Worm (Caenorhabditis elegans) whole organism, L4 larva: ENCODE results near the gene Y71H2B.5.

Experiments
- D1046.2 ChIP-seq: fragments of 200-800 bp; sonication (Bioruptor generic); IDR thresholded peaks from 2 replicates; pipeline ENCODE4 v1.3.6; 2022; ENCODE audit warnings: missing genetic modification characterization, missing compliant biosample characterization
- F10B5.3 ChIP-seq: sonication (generic microtip); optimal IDR thresholded peaks from 2 replicates; lab custom pipeline; 2016; ENCODE audit warnings: mild to moderate bottlenecking, missing genetic modification characterization, missing compliant biosample characterization
- F26F4.8 ChIP-seq: fragments of 200-800 bp; sonication (Bioruptor generic); conservative IDR thresholded peaks from 2 replicates; pipeline ENCODE4 v1.3.6; 2022; ENCODE audit warnings: missing genetic modification characterization, missing compliant biosample characterization
- F37D6.2 ChIP-seq: sonication (generic microtip); optimal IDR thresholded peaks from 2 replicates; lab custom pipeline; 2016; ENCODE audit warnings: mild to moderate bottlenecking, missing genetic modification characterization, missing compliant biosample characterization
- F44E2.7 ChIP-seq: fragments of 200-800 bp; sonication (Bioruptor generic); IDR thresholded peaks from 2 replicates; pipeline ENCODE4 v2.1.2; 2022; ENCODE audit warnings: missing genetic modification characterization, missing compliant biosample characterization
- F49E8.2 ChIP-seq: sonication (generic microtip); optimal IDR thresholded peaks from 2 replicates; lab custom pipeline; 2016; ENCODE audit warnings: missing compliant biosample characterization, mild to moderate bottlenecking, missing genetic modification characterization, borderline replicate concordance
- Y5F2A.4 ChIP-seq: fragments of 200-800 bp; sonication (Bioruptor generic); optimal IDR thresholded peaks from 2 replicates; lab custom pipeline; 2018; ENCODE audit warnings: mild to moderate bottlenecking, missing genetic modification characterization, missing compliant biosample characterization
- ZK546.5 ChIP-seq, 2 experiments: sonication (generic microtip); optimal IDR thresholded peaks; 2 replicates each; lab custom pipeline; 2017; ENCODE audit warnings: missing biosample characterization in 2 of 2, missing genetic modification characterization in 2 of 2
- aha-1 ChIP-seq: fragments of 150-350 bp; peaks from one replicate; lab custom pipeline; 2014; ENCODE audit warnings: missing biosample characterization, missing genetic modification characterization
- ama-1 ChIP-seq: fragments of 150-350 bp; optimal IDR thresholded peaks from 2 replicates; lab custom pipeline; 2014; ENCODE audit warnings: inconsistent platforms, mixed read lengths
- arid-1 ChIP-seq: fragments of 200-800 bp; sonication (Bioruptor generic); conservative IDR thresholded peaks from 2 replicates; pipeline ENCODE4 v1.3.6; 2022; ENCODE audit warnings: missing genetic modification reagents, missing genetic modification characterization, missing compliant biosample characterization
- attf-4 ChIP-seq: sonication (generic microtip); optimal IDR thresholded peaks from 3 replicates; lab custom pipeline; 2017; ENCODE audit warnings: missing biosample characterization, missing genetic modification characterization
- ceh-20 ChIP-seq: fragments of 200-800 bp; sonication (Bioruptor generic); IDR thresholded peaks from 2 replicates; pipeline ENCODE4 v1.3.6; 2022; ENCODE audit warnings: missing genetic modification reagents, missing genetic modification characterization, missing compliant biosample characterization
- ceh-28 ChIP-seq: fragments of 150-350 bp; optimal IDR thresholded peaks from 2 replicates; lab custom pipeline; 2014; ENCODE audit warnings: missing biosample characterization, missing genetic modification reagents, missing genetic modification characterization
- ceh-32 ChIP-seq: sonication (generic microtip); optimal IDR thresholded peaks from 2 replicates; lab custom pipeline; 2016; ENCODE audit warnings: mild to moderate bottlenecking, missing genetic modification characterization, missing compliant biosample characterization; ENCODE audit not compliant: poor library complexity
- ceh-82 ChIP-seq: sonication (generic microtip); optimal IDR thresholded peaks from 2 replicates; lab custom pipeline; 2017; ENCODE audit warnings: missing biosample characterization, missing genetic modification characterization
- cey-2 ChIP-seq: sonication (generic microtip); optimal IDR thresholded peaks from 3 replicates; lab custom pipeline; 2017; ENCODE audit warnings: missing genetic modification characterization, mild to moderate bottlenecking, missing compliant biosample characterization, antibody characterized with exemption, borderline replicate concordance; ENCODE audit not compliant: insufficient read depth
- daf-12 ChIP-seq: fragments of 150-350 bp; optimal IDR thresholded peaks from 2 replicates; lab custom pipeline; 2014; ENCODE audit warnings: missing biosample characterization, missing genetic modification reagents, missing genetic modification characterization
- dmd-9 ChIP-seq: fragments of 200-800 bp; sonication (Bioruptor generic); IDR thresholded peaks from 2 replicates; pipeline ENCODE4 v1.3.6; 2022; ENCODE audit warnings: missing genetic modification reagents, missing genetic modification characterization, missing compliant biosample characterization
- dve-1 ChIP-seq: sonication (generic microtip); optimal IDR thresholded peaks from 2 replicates; lab custom pipeline; 2017; ENCODE audit warnings: antibody characterized with exemption, mild to moderate bottlenecking, missing genetic modification characterization, missing compliant biosample characterization; ENCODE audit not compliant: insufficient read depth
- egl-43 ChIP-seq: fragments of 200-800 bp; sonication (Bioruptor generic); IDR thresholded peaks from 2 replicates; pipeline ENCODE4 v1.3.6; 2022; ENCODE audit warnings: missing genetic modification reagents, missing genetic modification characterization, missing compliant biosample characterization
- hlh-11 ChIP-seq: fragments of 200-800 bp; sonication (Bioruptor generic); optimal IDR thresholded peaks from 2 replicates; lab custom pipeline; 2018; ENCODE audit warnings: mild to moderate bottlenecking, missing genetic modification characterization, missing compliant biosample characterization
- hmg-1.1 ChIP-seq: fragments of 200-800 bp; sonication (Bioruptor generic); IDR thresholded peaks from 2 replicates; pipeline ENCODE4 v1.3.6; 2022; ENCODE audit warnings: missing genetic modification reagents, missing genetic modification characterization, missing compliant biosample characterization
- lin-13 ChIP-seq: fragments of 150-350 bp; optimal IDR thresholded peaks from 2 replicates; lab custom pipeline; 2014; ENCODE audit warnings: missing biosample characterization, missing genetic modification reagents, missing genetic modification characterization
- lin-15B ChIP-seq: fragments of 150-350 bp; sonication (generic microtip); optimal IDR thresholded peaks from 3 replicates; lab custom pipeline; 2014; ENCODE audit warnings: missing biosample characterization, missing genetic modification characterization
- lir-3 ChIP-seq: sonication (generic microtip); optimal IDR thresholded peaks from 2 replicates; lab custom pipeline; 2016; ENCODE audit warnings: mild to moderate bottlenecking, missing genetic modification characterization, missing compliant biosample characterization
- madf-5 ChIP-seq, 2 experiments: fragments of 200-800 bp; sonication (Bioruptor generic); IDR thresholded peaks; 2 replicates each; pipeline ENCODE4 v1.3.6; 2022; ENCODE audit warnings: missing compliant biosample characterization in 2 of 2, missing genetic modification characterization in 2 of 2
- madf-9 ChIP-seq: fragments of 200-800 bp; sonication (Bioruptor generic); conservative IDR thresholded peaks from 2 replicates; pipeline ENCODE4 v1.3.6; 2022; ENCODE audit warnings: missing genetic modification reagents, missing genetic modification characterization, missing compliant biosample characterization
- mdl-1 ChIP-seq, 2 experiments: fragments of 150-350 bp in 1 of 2; sonication (generic microtip) in 1 of 2; optimal IDR thresholded peaks; 2 replicates each; lab custom pipeline; 2014 to 2017; ENCODE audit warnings: missing biosample characterization in 2 of 2, missing genetic modification characterization in 2 of 2
- mdt-29 ChIP-seq: fragments of 200-800 bp; sonication (Bioruptor generic); IDR thresholded peaks from 2 replicates; pipeline ENCODE4 v1.3.6; 2022; ENCODE audit warnings: missing genetic modification reagents, missing genetic modification characterization, missing compliant biosample characterization
- nhr-10 ChIP-seq: fragments of 150-350 bp; optimal IDR thresholded peaks from 2 replicates; lab custom pipeline; 2014; ENCODE audit warnings: missing biosample characterization, missing genetic modification characterization
- nhr-102 ChIP-seq: sonication (generic microtip); optimal IDR thresholded peaks from 2 replicates; lab custom pipeline; 2016; ENCODE audit warnings: mild to moderate bottlenecking, missing genetic modification characterization, moderate library complexity, missing compliant biosample characterization
- nhr-11 ChIP-seq: fragments of 150-350 bp; optimal IDR thresholded peaks from 2 replicates; lab custom pipeline; 2014; ENCODE audit warnings: missing biosample characterization, missing genetic modification characterization
- nhr-237 ChIP-seq: sonication (generic microtip); optimal IDR thresholded peaks from 2 replicates; lab custom pipeline; 2017; ENCODE audit warnings: missing biosample characterization, missing genetic modification characterization
- nhr-25 ChIP-seq: sonication (generic microtip); optimal IDR thresholded peaks from 2 replicates; lab custom pipeline; 2017; ENCODE audit warnings: missing genetic modification characterization, mild to moderate bottlenecking, missing compliant biosample characterization, antibody characterized with exemption, moderate library complexity, borderline replicate concordance; ENCODE audit not compliant: insufficient read depth
- nhr-41 ChIP-seq: fragments of 200-800 bp; sonication (Bioruptor generic); IDR thresholded peaks from 2 replicates; pipeline ENCODE4 v1.3.6; 2022; ENCODE audit warnings: missing genetic modification reagents, missing genetic modification characterization, missing compliant biosample characterization
- nhr-42 ChIP-seq: fragments of 200-800 bp; sonication (Bioruptor generic); IDR thresholded peaks from 2 replicates; pipeline ENCODE4 v1.3.6; 2022; ENCODE audit warnings: missing genetic modification characterization, missing compliant biosample characterization
- nhr-6 ChIP-seq: fragments of 150-350 bp; optimal IDR thresholded peaks from 2 replicates; lab custom pipeline; 2014; ENCODE audit warnings: missing biosample characterization, missing genetic modification characterization
- nhr-77 ChIP-seq: fragments of 150-350 bp; optimal IDR thresholded peaks from 2 replicates; lab custom pipeline; 2014; ENCODE audit warnings: missing biosample characterization, missing genetic modification characterization
- php-3 ChIP-seq: fragments of 200-800 bp; sonication (Bioruptor generic); IDR thresholded peaks from 2 replicates; pipeline ENCODE4 v1.3.6; 2022; ENCODE audit warnings: missing genetic modification reagents, missing genetic modification characterization, missing compliant biosample characterization
- pqm-1 ChIP-seq: sonication (generic microtip); optimal IDR thresholded peaks from 2 replicates; lab custom pipeline; 2017; ENCODE audit warnings: missing biosample characterization, missing genetic modification characterization
- saeg-2 ChIP-seq: fragments of 200-800 bp; sonication (Bioruptor generic); IDR thresholded peaks from 2 replicates; pipeline ENCODE4 v1.3.6; 2022; ENCODE audit warnings: missing genetic modification reagents, missing genetic modification characterization, missing compliant biosample characterization
- snpc-1.2 ChIP-seq: fragments of 200-800 bp; sonication (Bioruptor generic); IDR thresholded peaks from 2 replicates; pipeline ENCODE4 v1.3.6; 2022; ENCODE audit warnings: missing genetic modification reagents, missing genetic modification characterization, missing compliant biosample characterization
- spr-1 ChIP-seq: sonication (generic microtip); optimal IDR thresholded peaks from 2 replicates; lab custom pipeline; 2016; ENCODE audit warnings: mild to moderate bottlenecking, missing genetic modification characterization, missing compliant biosample characterization
- tag-97 ChIP-seq: fragments of 200-800 bp; sonication (Bioruptor generic); IDR thresholded peaks from 2 replicates; pipeline ENCODE4 v1.3.6; 2022; ENCODE audit warnings: missing genetic modification characterization, missing compliant biosample characterization
- tra-1 ChIP-seq: fragments of 200-800 bp; sonication (Bioruptor generic); IDR thresholded peaks from 2 replicates; pipeline ENCODE4 v1.3.6; 2022; ENCODE audit warnings: missing genetic modification reagents, missing genetic modification characterization, missing compliant biosample characterization
- unc-130 ChIP-seq: sonication (generic microtip); optimal IDR thresholded peaks from 2 replicates; lab custom pipeline; 2016; ENCODE audit warnings: missing genetic modification reagents, missing genetic modification characterization, missing compliant biosample characterization
- vab-7 ChIP-seq: fragments of 200-800 bp; sonication (Bioruptor generic); IDR thresholded peaks from 2 replicates; pipeline ENCODE4 v1.3.6; 2022; ENCODE audit warnings: missing genetic modification reagents, missing genetic modification characterization, missing compliant biosample characterization
- zag-1 ChIP-seq: fragments of 150-350 bp; optimal IDR thresholded peaks from 2 replicates; lab custom pipeline; 2014; ENCODE audit warnings: missing biosample characterization, missing genetic modification characterization
- zip-11 ChIP-seq: fragments of 200-800 bp; sonication (Bioruptor generic); IDR thresholded peaks from 2 replicates; pipeline ENCODE4 v1.3.6; 2022; ENCODE audit warnings: missing genetic modification characterization, missing compliant biosample characterization
- ztf-11 ChIP-seq: fragments of 150-350 bp; optimal IDR thresholded peaks from 2 replicates; lab custom pipeline; 2014; ENCODE audit warnings: missing biosample characterization, missing genetic modification characterization
- ztf-7 ChIP-seq: fragments of 150-350 bp; optimal IDR thresholded peaks from 2 replicates; lab custom pipeline; 2014; ENCODE audit warnings: missing biosample characterization, missing genetic modification characterization

Y71H2B.5 gene

DNA sequence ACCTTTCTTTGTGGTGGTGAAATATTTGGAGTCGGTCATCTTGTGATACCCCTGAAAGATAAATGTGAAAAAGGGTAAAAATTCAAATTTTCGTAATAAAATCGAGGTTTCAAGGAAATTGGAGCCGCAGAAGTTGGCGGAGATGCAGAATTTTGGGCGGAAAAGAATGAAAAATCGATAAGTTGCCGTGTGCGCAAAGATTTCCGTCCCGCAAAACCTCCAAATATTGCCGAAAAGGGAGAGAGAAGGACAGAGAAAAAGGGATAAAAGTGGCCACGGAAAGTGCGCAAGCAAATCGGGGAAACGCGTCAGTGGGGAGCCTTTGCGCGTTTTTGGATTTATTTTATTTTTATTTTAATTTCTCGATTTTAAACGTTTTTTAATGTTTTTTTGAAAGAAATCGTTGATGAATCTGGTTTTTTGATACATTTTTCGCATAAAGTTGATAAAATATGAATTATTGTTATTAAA, 10.8 kb upstream of the Y71H2B.5 start, which contains the start of gene apb-1 (continued):
- no peak for TF ChIP-seq zip-11
- TF ChIP-seq ceh-20 (GFP tag; lab: Robert Waterston, UW) = peak; percentile 71; the same call in 1 of the 2 replicates
- peak; percentile 33 for TF ChIP-seq F49E8.2 (tag; lab: Kevin White, UChicago)
- 0 out of 2 replicates have a peak, but pooled peaks have one; percentile 66 for TF ChIP-seq D1046.2 (GFP tag; lab: Robert Waterston, UW)
- no peak for TF ChIP-seq madf-5 (GFP tag; IDR thresholded peaks at IDR 0.05; lab: Robert Waterston, UW)
- TF ChIP-seq dve-1 = peak; percentile 94
- TF ChIP-seq tra-1 (GFP tag; lab: Robert Waterston, UW) = no peak; the same call in 1 of the 2 replicates
- peak; percentile 88 for TF ChIP-seq nhr-102 (tag; lab: Kevin White, UChicago)
- no peak for TF ChIP-seq nhr-237
- peak; percentile 69 for TF ChIP-seq ama-1 (lab: Kevin White, UChicago)
- peak; percentile 47 for TF ChIP-seq ceh-32 (tag; lab: Kevin White, UChicago)
- TF ChIP-seq aha-1 (tag; lab: Kevin White, UChicago) = peak; percentile 44
- TF ChIP-seq hmg-1.1 = peak; percentile 88
- peak; percentile 88 for TF ChIP-seq egl-43 (GFP tag; lab: Robert Waterston, UW)
- no peak for TF ChIP-seq cey-2
- peak; percentile 40 for TF ChIP-seq ceh-28 (tag; lab: Kevin White, UChicago)
- no peak for TF ChIP-seq nhr-10 (tag; lab: Kevin White, UChicago)
- no peak for TF ChIP-seq php-3 (GFP tag; lab: Robert Waterston, UW)
- peak; percentile 72 for TF ChIP-seq dmd-9 (GFP tag; lab: Robert Waterston, UW)
- TF ChIP-seq hlh-11 (tag; lab: Kevin White, UChicago) = no peak
- peak; percentile 51; the same call in 1 of the 2 replicates for TF ChIP-seq vab-7
- peak; percentile 90 for TF ChIP-seq arid-1 (GFP tag; lab: Robert Waterston, UW)
- peak; percentile 72 for TF ChIP-seq nhr-42 (GFP tag; lab: Robert Waterston, UW)
- TF ChIP-seq snpc-1.2 (GFP tag; lab: Robert Waterston, UW) = no peak
- TF ChIP-seq tag-97 (GFP tag; lab: Robert Waterston, UW) = no peak
- TF ChIP-seq daf-12 (tag; lab: Kevin White, UChicago) = no peak
- peak; percentile 92 for TF ChIP-seq nhr-6 (tag; lab: Kevin White, UChicago)
- TF ChIP-seq F44E2.7 (GFP tag; lab: Robert Waterston, UW) = no peak
- peak; percentile 79 for TF ChIP-seq nhr-11 (tag; lab: Kevin White, UChicago)
- no peak for TF ChIP-seq attf-4 (tag; lab: Kevin White, UChicago)
- TF ChIP-seq zag-1 (tag; lab: Kevin White, UChicago) = no peak
- no peak for TF ChIP-seq pqm-1 (tag; lab: Kevin White, UChicago)
- TF ChIP-seq saeg-2 (GFP tag; lab: Robert Waterston, UW) = 0 out of 2 replicates have a peak, but pooled peaks have one; percentile 57
- no peak for TF ChIP-seq nhr-41
- TF ChIP-seq nhr-25 = peak; percentile 29
- TF ChIP-seq F37D6.2 (tag; lab: Kevin White, UChicago) = peak; percentile 90
- peak; percentile 56 for TF ChIP-seq nhr-77 (tag; lab: Kevin White, UChicago)
- TF ChIP-seq unc-130 (GFP tag; lab: Kevin White, UChicago) = peak; percentile 44
- peak in 1 of 2 experiments; percentile 29 for TF ChIP-seq mdl-1 (tag; optimal IDR thresholded peaks at IDR 0.05; lab: Kevin White, UChicago)
- TF ChIP-seq lin-15B (tag; lab: Kevin White, UChicago) = no peak
- no peak for TF ChIP-seq ztf-11 (tag; lab: Kevin White, UChicago)
- no peak for TF ChIP-seq ZK546.5 (tag; optimal IDR thresholded peaks at IDR 0.05; lab: Kevin White, UChicago)
- TF ChIP-seq spr-1 (tag; lab: Kevin White, UChicago) = peak; percentile 90
- TF ChIP-seq F10B5.3 (tag; lab: Kevin White, UChicago) = peak; percentile 80
- peak; percentile 83 for TF ChIP-seq ztf-7 (tag; lab: Kevin White, UChicago)
- TF ChIP-seq F26F4.8 = no peak
- no peak for TF ChIP-seq mdt-29 (GFP tag; lab: Robert Waterston, UW)
- no peak for TF ChIP-seq lir-3
- TF ChIP-seq madf-9 (GFP tag; lab: Robert Waterston, UW) = peak; percentile 69
- TF ChIP-seq Y5F2A.4 (GFP tag; lab: Kevin White, UChicago) = peak; percentile 50
- peak; percentile 65 for TF ChIP-seq lin-13 (GFP tag; lab: Kevin White, UChicago)
- no peak for TF ChIP-seq ceh-82 (tag; lab: Kevin White, UChicago)
